Fruit fly (Drosophila melanogaster) whole organism, wandering third instar larva: ENCODE data around the gene CG34026.

ENCODE experiments used
- CrebA ChIP-seq: fragments of 200-800 bp; sonication (Bioruptor generic); optimal IDR thresholded peaks from 2 replicates; lab custom pipeline; 2016; ENCODE audit warnings: missing biosample characterization, mild to moderate bottlenecking, missing genetic modification characterization, borderline replicate concordance
- Mio ChIP-seq: sonication (Bioruptor generic); optimal IDR thresholded peaks from 2 replicates; lab custom pipeline; 2016; ENCODE audit warnings: missing biosample characterization, missing genetic modification characterization
- N ChIP-seq: fragments of >200 bp; optimal IDR thresholded peaks from 2 replicates; lab custom pipeline; 2018; ENCODE audit warnings: missing biosample characterization, missing external identifiers, missing genetic modification characterization
- OdsH ChIP-seq: fragments of 200-800 bp; sonication (Bioruptor generic); optimal IDR thresholded peaks from 2 replicates; lab custom pipeline; 2016; ENCODE audit warnings: missing biosample characterization, mild to moderate bottlenecking, missing genetic modification characterization
- Vsx2 ChIP-seq: fragments of 200-300, 225-300 bp; sonication (Bioruptor generic); optimal IDR thresholded peaks from 2 replicates; lab custom pipeline; 2018; ENCODE audit warnings: missing biosample characterization, missing genetic modification characterization; ENCODE audit not compliant: partially characterized antibody
- br ChIP-seq: fragments of 200-800 bp; sonication (Bioruptor generic); optimal IDR thresholded peaks from 2 replicates; lab custom pipeline; 2016; ENCODE audit warnings: missing biosample characterization, missing genetic modification characterization
- h ChIP-seq: fragments of 200-800 bp; sonication (Bioruptor generic); optimal IDR thresholded peaks from 3 replicates; lab custom pipeline; 2016; ENCODE audit warnings: missing biosample characterization, mild to moderate bottlenecking, missing genetic modification characterization
- psq ChIP-seq: fragments of 200-800 bp; sonication (Bioruptor generic); optimal IDR thresholded peaks from 3 replicates; lab custom pipeline; 2017; ENCODE audit warnings: missing biosample characterization, mild to moderate bottlenecking, missing genetic modification characterization, moderate library complexity
- usp ChIP-seq: fragments of >200 bp; optimal IDR thresholded peaks from 2 replicates; lab custom pipeline; 2017; ENCODE audit warnings: missing biosample characterization, missing genetic modification characterization

dm6 chrX:9532453-9532852, 1.2 kb upstream of the CG34026 start:
- TF ChIP-seq psq (no peak), usp (GFP tag; lab: Kevin White, UChicago) (no peak), Vsx2 (GFP tag; lab: Kevin White, UChicago) (no peak), h (no peak), OdsH (GFP tag; lab: Kevin White, UChicago) (no peak), br (GFP tag; lab: Kevin White, UChicago) (no peak), CrebA (GFP tag; lab: Kevin White, UChicago) (no peak), Mio (GFP tag; lab: Kevin White, UChicago) (no peak), N (GFP tag; lab: Kevin White, UChicago) (no peak)
